Fruit fly (Drosophila melanogaster) Kc167 (cell line): ENCODE results near the gene Tsp68C.

Source experiments
- insv ChIP-seq: fragments of >200 bp; optimal IDR thresholded peaks from 3 replicates; lab custom pipeline; 2018; ENCODE audit warnings: missing external identifiers
- psq ChIP-seq: fragments of >200 bp; optimal IDR thresholded peaks from 2 replicates; lab custom pipeline; 2017; ENCODE audit warnings: missing external identifiers

DNA sequence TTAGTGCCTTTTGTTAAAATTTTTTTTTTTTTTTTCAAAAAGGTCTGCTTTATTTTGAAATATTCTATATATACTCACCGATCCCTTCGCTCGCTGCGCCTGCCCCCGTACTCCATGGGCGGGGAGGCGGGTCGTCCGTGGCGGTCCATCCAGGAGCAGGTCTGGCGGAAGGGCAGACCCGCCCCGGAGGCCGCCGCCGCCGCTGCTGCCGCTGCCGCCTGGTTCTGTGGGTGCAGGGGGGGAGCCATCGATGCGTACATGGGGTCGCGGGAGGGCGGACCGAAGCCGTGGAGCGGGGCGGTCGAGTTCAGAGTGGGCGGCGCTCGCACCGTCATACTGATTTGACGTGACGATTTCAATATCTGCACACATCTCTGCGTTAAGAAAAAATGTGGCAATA is 43.6 kb downstream of the Tsp68C start:
- TF ChIP-seq insv (lab: Kevin White, UChicago) (no peak), psq (no peak)
